Fruit fly (Drosophila melanogaster): ENCODE data around the gene CG14397.

- TF ChIP-seq brk (GFP tag; optimal IDR thresholded peaks at IDR 0.05) (no peak), h (GFP tag; optimal IDR thresholded peaks at IDR 0.05) (no peak), Hr78 (GFP tag; optimal IDR thresholded peaks at IDR 0.05) (no peak), Myc (optimal IDR thresholded peaks at IDR 0.05) (no peak), dl (GFP tag; optimal IDR thresholded peaks at IDR 0.05; ENCODE audit: insufficient read depth in 1 of 2, partially characterized antibody in 2 of 2) (no peak), pan (optimal IDR thresholded peaks at IDR 0.05) (no peak), dmrt93B (GFP tag; optimal IDR thresholded peaks at IDR 0.05) (no peak), CG9705 (GFP tag; optimal IDR thresholded peaks at IDR 0.05) (no peak), Mio (GFP tag; optimal IDR thresholded peaks at IDR 0.05) (no peak), rgr (GFP tag; optimal IDR thresholded peaks at IDR 0.05) (no peak), Jra (GFP tag; optimal IDR thresholded peaks at IDR 0.05) (no peak)
Measured at dm6 chr2L:21069776-21070175, 21.3 kb upstream of the CG14397 start.
